Worm (Caenorhabditis elegans) whole organism, late embryonic: ENCODE measurements around the gene ztf-28.

Experiments used
- K02D7.2 ChIP-seq: sonication (generic microtip); optimal IDR thresholded peaks from 2 replicates; lab custom pipeline; 2017; ENCODE audit warnings: mild to moderate bottlenecking, missing genetic modification characterization, missing compliant biosample characterization
- ama-1 ChIP-seq: fragments of 150-350 bp; optimal IDR thresholded peaks from 2 replicates; lab custom pipeline; 2014
- fkh-6 ChIP-seq: sonication (generic microtip); optimal IDR thresholded peaks from 2 replicates; lab custom pipeline; 2016; ENCODE audit warnings: missing genetic modification characterization, missing compliant biosample characterization
- gmeb-2 ChIP-seq: sonication (generic microtip); optimal IDR thresholded peaks from 2 replicates; lab custom pipeline; 2016; ENCODE audit warnings: missing genetic modification characterization, inconsistent platforms, missing compliant biosample characterization

- TF ChIP-seq fkh-6 (tag; lab: Kevin White, UChicago) (no peak), K02D7.2 (tag; lab: Kevin White, UChicago) (no peak), ama-1 (lab: Kevin White, UChicago) (no peak), gmeb-2 (tag; lab: Kevin White, UChicago) (no peak)
Measured at ce11 chrV:2105976-2106375, 15.5 kb downstream of the ztf-28 start, which contains the start of gene F22F7.4.
